Fruit fly (Drosophila melanogaster): Measurements from ENCODE around the gene CG7692.

dm6 chr3L:17325418-17325817 lies 26.2 kb upstream of the CG7692 start, which contains the start of gene CG13725:
- no peak for TF ChIP-seq ttk (optimal IDR thresholded peaks at IDR 0.05)
- TF ChIP-seq insv (optimal IDR thresholded peaks at IDR 0.05), result no peak

Measured in Kc167 (cell line).